Fruit fly (Drosophila melanogaster): ENCODE data around the gene bowl.

The bowl gene

DNA sequence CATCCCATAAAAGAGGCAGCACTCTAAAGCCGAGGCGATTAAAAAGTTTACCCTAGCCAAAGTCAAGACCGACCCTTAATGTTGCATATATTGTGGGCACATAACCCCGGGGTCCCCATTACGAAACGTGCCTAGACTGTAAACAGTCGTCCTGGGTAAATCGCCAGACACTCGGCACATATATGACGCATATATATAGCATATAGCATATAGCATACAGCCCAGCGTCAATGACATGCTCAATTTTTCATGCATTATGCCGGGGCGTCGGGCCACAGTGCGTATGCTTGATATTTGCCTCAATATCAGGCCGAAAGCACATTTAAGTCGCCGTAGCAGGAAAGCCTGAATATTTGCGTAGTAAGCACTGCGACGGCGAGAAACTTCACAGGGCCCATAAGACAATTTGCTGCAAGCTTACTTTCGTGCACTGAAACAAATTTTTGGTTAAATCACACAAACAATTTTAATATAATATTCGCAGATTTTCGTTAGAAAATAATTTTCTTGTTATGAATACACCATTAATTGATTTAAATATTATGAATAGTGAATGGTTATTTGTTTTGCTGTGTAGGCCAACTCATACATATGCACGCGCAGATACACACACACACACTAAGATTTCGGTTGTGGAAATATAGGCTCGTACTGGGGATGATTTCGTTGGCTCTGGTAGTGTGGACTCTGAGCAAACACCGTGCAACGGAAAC is 16.5 kb upstream of the bowl start (continued):
- TF ChIP-seq Gsc (GFP tag; IDR thresholded peaks at IDR 0.05) = no peak
- 0 out of 3 replicates have a peak, but pooled peaks have one; percentile 28 for TF ChIP-seq CG2889 (GFP tag; IDR thresholded peaks at IDR 0.05)
- no peak for TF ChIP-seq az2 (GFP tag; optimal IDR thresholded peaks at IDR 0.05)
- no peak for TF ChIP-seq pzg (GFP tag; optimal IDR thresholded peaks at IDR 0.05)
- no peak for TF ChIP-seq CG15011 (GFP tag; optimal IDR thresholded peaks at IDR 0.05)
- TF ChIP-seq CG13894 (tag; optimal IDR thresholded peaks at IDR 0.05) = peak; percentile 99
- TF ChIP-seq CG15479 (GFP tag; optimal IDR thresholded peaks at IDR 0.05) = no peak
- no peak for TF ChIP-seq H2.0 (GFP tag; IDR thresholded peaks at IDR 0.05)
- TF ChIP-seq CG2129 (GFP tag; IDR thresholded peaks at IDR 0.05; ENCODE audit: partially characterized antibody) = no peak
- TF ChIP-seq kni (GFP tag; optimal IDR thresholded peaks at IDR 0.05) = no peak
- no peak for TF ChIP-seq gsb-n (tag; optimal IDR thresholded peaks at IDR 0.05)
- peak; percentile 64 for TF ChIP-seq slbo (GFP tag; IDR thresholded peaks at IDR 0.05)
- TF ChIP-seq CG32532 (GFP tag; IDR thresholded peaks at IDR 0.05) = peak; percentile 47; the same call in 1 of the 2 replicates
- TF ChIP-seq Ravus (GFP tag; IDR thresholded peaks at IDR 0.05) = no peak
- no peak for TF ChIP-seq CG11504 (tag; optimal IDR thresholded peaks at IDR 0.05)
- no peak for TF ChIP-seq danr (GFP tag; IDR thresholded peaks at IDR 0.05)
- TF ChIP-seq CG12391 (tag; optimal IDR thresholded peaks at IDR 0.05) = peak; percentile 31
- no peak for TF ChIP-seq CG8765 (GFP tag; IDR thresholded peaks at IDR 0.05)
- TF ChIP-seq chif (GFP tag; optimal IDR thresholded peaks at IDR 0.05) = no peak
- no peak for TF ChIP-seq fd102C (GFP tag; optimal IDR thresholded peaks at IDR 0.05)
- TF ChIP-seq grn (GFP tag; optimal IDR thresholded peaks at IDR 0.05) = no peak
- no peak for TF ChIP-seq Bdp1 (GFP tag; optimal IDR thresholded peaks at IDR 0.05)
- TF ChIP-seq CG2120 (GFP tag; optimal IDR thresholded peaks at IDR 0.05) = peak; percentile 78
- no peak for TF ChIP-seq CG4854 (GFP tag; optimal IDR thresholded peaks at IDR 0.05)
- TF ChIP-seq kah (GFP tag; optimal IDR thresholded peaks at IDR 0.05) = no peak
- TF ChIP-seq tup (GFP tag; optimal IDR thresholded peaks at IDR 0.05) = no peak
- TF ChIP-seq yki (optimal IDR thresholded peaks at IDR 0.05) = no peak
- peak; percentile 19; the same call in 1 of the 2 replicates for TF ChIP-seq NFAT (GFP tag; IDR thresholded peaks at IDR 0.05)
- TF ChIP-seq Abd-B (GFP tag; optimal IDR thresholded peaks at IDR 0.05) = no peak
- no peak for TF ChIP-seq Antp (GFP tag; optimal IDR thresholded peaks at IDR 0.05)
- TF ChIP-seq Dip2 (GFP tag; IDR thresholded peaks at IDR 0.05) = no peak
- no peak for TF ChIP-seq pnt (GFP tag; optimal IDR thresholded peaks at IDR 0.05)
- TF ChIP-seq CG43689 (GFP tag; IDR thresholded peaks at IDR 0.05) = no peak
- TF ChIP-seq tin (GFP tag; optimal IDR thresholded peaks at IDR 0.05) = no peak
- no peak for TF ChIP-seq ftz-f1 (GFP tag; optimal IDR thresholded peaks at IDR 0.05)
- TF ChIP-seq sisA (GFP tag; IDR thresholded peaks at IDR 0.05) = peak; percentile 21; the same call in 1 of the 2 replicates
- peak; percentile 68 for TF ChIP-seq Atf6 (GFP tag; IDR thresholded peaks at IDR 0.05)
- TF ChIP-seq CG7928 (GFP tag; optimal IDR thresholded peaks at IDR 0.05) = no peak
- TF ChIP-seq peb (GFP tag; IDR thresholded peaks at IDR 0.05) = no peak
- peak; percentile 43 for TF ChIP-seq bcd (GFP tag; optimal IDR thresholded peaks at IDR 0.05)
- TF ChIP-seq CG13123 (GFP tag; optimal IDR thresholded peaks at IDR 0.05) = no peak
- no peak for TF ChIP-seq D19A (tag; optimal IDR thresholded peaks at IDR 0.05)
- peak; percentile 24; the same call in 1 of the 2 replicates for TF ChIP-seq HLH3B (GFP tag; IDR thresholded peaks at IDR 0.05)
- no peak for TF ChIP-seq CG31441 (GFP tag; IDR thresholded peaks at IDR 0.05)
- no peak for TF ChIP-seq CG3407 (GFP tag; optimal IDR thresholded peaks at IDR 0.05)
- TF ChIP-seq CG16815 (GFP tag; optimal IDR thresholded peaks at IDR 0.05) = no peak
- 0 out of 2 replicates have a peak, but pooled peaks have one; percentile 35 for TF ChIP-seq ssp (GFP tag; IDR thresholded peaks at IDR 0.05)
- no peak for TF ChIP-seq CG16813 (GFP tag; IDR thresholded peaks at IDR 0.05; ENCODE audit: partially characterized antibody)
- no peak for TF ChIP-seq CG2202 (tag; optimal IDR thresholded peaks at IDR 0.05)
- peak; percentile 65 for TF ChIP-seq Meics (GFP tag; optimal IDR thresholded peaks at IDR 0.05)
- TF ChIP-seq MESR4 (GFP tag; optimal IDR thresholded peaks at IDR 0.05) = no peak

Measured in whole organism, embryonic.